Worm (Caenorhabditis elegans) whole organism, L4 larva: ENCODE data around the gene pals-31.

Experiments
- F49E8.2 ChIP-seq: sonication (generic microtip); optimal IDR thresholded peaks from 2 replicates; lab custom pipeline; 2016; ENCODE audit warnings: missing compliant biosample characterization, mild to moderate bottlenecking, missing genetic modification characterization, borderline replicate concordance
- ceh-20 ChIP-seq: fragments of 200-800 bp; sonication (Bioruptor generic); IDR thresholded peaks from 2 replicates; pipeline ENCODE4 v1.3.6; 2022; ENCODE audit warnings: missing genetic modification reagents, missing genetic modification characterization, missing compliant biosample characterization
- dpl-1 ChIP-seq: fragments of 150-350 bp; optimal IDR thresholded peaks from 2 replicates; lab custom pipeline; 2014; ENCODE audit warnings: missing biosample characterization, missing genetic modification reagents, missing genetic modification characterization
- fkh-10 ChIP-seq: fragments of 150-350 bp; optimal IDR thresholded peaks from 2 replicates; lab custom pipeline; 2014; ENCODE audit warnings: missing biosample characterization, missing genetic modification reagents, missing genetic modification characterization
- hmg-1.1 ChIP-seq: fragments of 200-800 bp; sonication (Bioruptor generic); IDR thresholded peaks from 2 replicates; pipeline ENCODE4 v1.3.6; 2022; ENCODE audit warnings: missing genetic modification reagents, missing genetic modification characterization, missing compliant biosample characterization
- mep-1 ChIP-seq: fragments of 150-350 bp; sonication (generic microtip); optimal IDR thresholded peaks from 3 replicates; lab custom pipeline; 2014; ENCODE audit warnings: missing biosample characterization, missing genetic modification characterization

DNA sequence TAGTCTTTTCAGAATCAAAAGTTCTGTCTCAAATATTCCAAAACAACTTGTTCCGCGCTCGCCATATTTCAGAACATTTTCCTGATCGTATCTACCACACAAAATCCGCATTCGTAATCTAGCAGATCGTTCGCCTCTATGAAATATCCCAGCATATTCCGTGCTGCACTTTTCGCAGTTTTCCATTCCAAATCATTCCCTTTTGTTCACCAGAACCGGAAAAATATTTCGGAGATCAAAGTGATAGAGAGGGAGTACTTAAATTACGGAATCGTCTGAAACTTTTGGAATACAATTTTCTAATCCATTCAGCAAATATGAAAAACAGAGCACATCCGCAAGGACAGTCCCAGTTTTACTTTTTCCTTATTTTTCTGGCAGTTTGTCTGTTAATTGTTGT is 48.6 kb upstream of the pals-31 start, which contains the start of gene K06H6.1:
- no peak for TF ChIP-seq hmg-1.1
- TF ChIP-seq dpl-1: no peak
- no peak for TF ChIP-seq F49E8.2 (tag; lab: Kevin White, UChicago)
- no peak for TF ChIP-seq ceh-20 (GFP tag; lab: Robert Waterston, UW)
- no peak for TF ChIP-seq mep-1 (tag; lab: Kevin White, UChicago)
- TF ChIP-seq fkh-10: no peak
